Fruit fly (Drosophila melanogaster): Measurements from ENCODE around the gene ppk7.

DNA sequence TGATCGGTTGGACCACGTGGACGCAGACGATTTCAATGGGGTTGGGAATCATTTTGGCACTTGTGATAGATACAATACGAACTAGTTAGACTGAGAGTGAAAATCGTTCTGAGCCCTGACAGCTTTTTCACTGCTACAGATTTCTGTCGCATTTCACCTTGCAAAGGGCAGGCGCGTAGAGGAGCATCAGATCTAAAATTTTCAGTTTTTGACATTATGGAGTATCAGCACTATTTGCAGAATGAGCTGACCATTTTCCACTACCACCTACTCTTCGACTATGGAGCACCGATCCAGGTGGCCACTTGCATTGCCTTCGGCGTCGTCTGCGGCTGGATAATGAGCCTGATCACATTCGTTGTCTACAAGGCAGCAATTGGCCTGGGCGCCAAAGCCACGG is 45.5 kb downstream of the ppk7 start, which contains the start of the genes CG43922 and CG13984:
- TF ChIP-seq pan (optimal IDR thresholded peaks at IDR 0.05) (no peak), EcR (GFP tag; optimal IDR thresholded peaks at IDR 0.05) (no peak), psq (optimal IDR thresholded peaks at IDR 0.05) (no peak), CG8478 (optimal IDR thresholded peaks at IDR 0.05) (no peak), usp (GFP tag; optimal IDR thresholded peaks at IDR 0.05) (no peak), Dll (optimal IDR thresholded peaks at IDR 0.05) (no peak)

All from whole organism.